Worm (Caenorhabditis elegans) whole organism, mixed stage, embryonic: ENCODE results near the gene T25B9.11.

Source experiments
- M03D4.4 ChIP-seq: sonication (generic microtip); optimal IDR thresholded peaks from 2 replicates; lab custom pipeline; 2017; ENCODE audit warnings: mild to moderate bottlenecking, missing genetic modification characterization, missing compliant biosample characterization
- bed-3 ChIP-seq: fragments of 200-800 bp; sonication (Bioruptor generic); optimal IDR thresholded peaks from 3 replicates; lab custom pipeline; 2018; ENCODE audit warnings: mild to moderate bottlenecking, missing genetic modification characterization, moderate library complexity, missing compliant biosample characterization
- blmp-1 ChIP-seq: fragments of 150-350 bp; optimal IDR thresholded peaks from 2 replicates; lab custom pipeline; 2014; ENCODE audit warnings: missing biosample characterization, missing genetic modification characterization
- ceh-39 ChIP-seq: fragments of 150-350 bp; optimal IDR thresholded peaks from 2 replicates; lab custom pipeline; 2014; ENCODE audit warnings: missing biosample characterization, missing genetic modification characterization
- ceh-43 ChIP-seq: fragments of 200-800 bp; sonication (Bioruptor generic); optimal IDR thresholded peaks from 2 replicates; lab custom pipeline; 2018; ENCODE audit warnings: mild to moderate bottlenecking, missing genetic modification characterization, moderate library complexity, missing compliant biosample characterization
- ceh-83 ChIP-seq: fragments of 200-800 bp; sonication (Bioruptor generic); optimal IDR thresholded peaks from 2 replicates; lab custom pipeline; 2018; ENCODE audit warnings: mild to moderate bottlenecking, missing genetic modification characterization, missing compliant biosample characterization
- ces-1 ChIP-seq: fragments of 150-350 bp; optimal IDR thresholded peaks from 2 replicates; lab custom pipeline; 2014; ENCODE audit warnings: missing biosample characterization, missing genetic modification reagents, missing genetic modification characterization
- drap-1 ChIP-seq: fragments of 200-800 bp; sonication (Bioruptor generic); optimal IDR thresholded peaks from 3 replicates; lab custom pipeline; 2018; ENCODE audit warnings: mild to moderate bottlenecking, missing genetic modification characterization, missing compliant biosample characterization
- elt-1 ChIP-seq: sonication (generic microtip); optimal IDR thresholded peaks from 2 replicates; lab custom pipeline; 2017; ENCODE audit warnings: missing genetic modification characterization, mild to moderate bottlenecking, missing compliant biosample characterization, antibody characterized with exemption, moderate library complexity, borderline replicate concordance; ENCODE audit not compliant: insufficient read depth
- flh-1 ChIP-seq: fragments of 200-800 bp; sonication (Bioruptor generic); optimal IDR thresholded peaks from 2 replicates; lab custom pipeline; 2018; ENCODE audit warnings: mild to moderate bottlenecking, missing genetic modification characterization, moderate library complexity, missing compliant biosample characterization
- ham-2 ChIP-seq: fragments of 200-800 bp; sonication (Bioruptor generic); optimal IDR thresholded peaks from 2 replicates; lab custom pipeline; 2018; ENCODE audit warnings: mild to moderate bottlenecking, missing genetic modification characterization, missing compliant biosample characterization
- hlh-1 ChIP-seq: fragments of 150-350 bp; optimal IDR thresholded peaks from 2 replicates; lab custom pipeline; 2014; ENCODE audit warnings: missing biosample characterization, missing genetic modification reagents, missing genetic modification characterization
- lin-13 ChIP-seq: fragments of 150-350 bp; optimal IDR thresholded peaks from 2 replicates; lab custom pipeline; 2014; ENCODE audit warnings: missing biosample characterization, missing genetic modification characterization
- lin-32 ChIP-seq: fragments of 200-800 bp; sonication (Bioruptor generic); optimal IDR thresholded peaks from 2 replicates; lab custom pipeline; 2018; ENCODE audit warnings: mild to moderate bottlenecking, missing genetic modification characterization, missing compliant biosample characterization
- lsy-2 ChIP-seq: fragments of 150-350 bp; optimal IDR thresholded peaks from 2 replicates; lab custom pipeline; 2014; ENCODE audit warnings: missing biosample characterization, missing genetic modification characterization
- mab-5 ChIP-seq: fragments of 150-350 bp; optimal IDR thresholded peaks from 2 replicates; lab custom pipeline; 2014; ENCODE audit warnings: missing biosample characterization, missing genetic modification characterization
- mls-2 ChIP-seq: sonication (generic microtip); optimal IDR thresholded peaks from 2 replicates; lab custom pipeline; 2016; ENCODE audit warnings: mild to moderate bottlenecking, missing genetic modification characterization, moderate library complexity, missing compliant biosample characterization
- nhr-12 ChIP-seq: fragments of 150-350 bp; optimal IDR thresholded peaks from 2 replicates; lab custom pipeline; 2014; ENCODE audit warnings: missing biosample characterization, missing genetic modification characterization
- nhr-2 ChIP-seq: fragments of 150-350 bp; optimal IDR thresholded peaks from 2 replicates; lab custom pipeline; 2014; ENCODE audit warnings: missing biosample characterization, missing genetic modification characterization
- nhr-237 ChIP-seq: fragments of 150-350 bp; optimal IDR thresholded peaks from 2 replicates; lab custom pipeline; 2014; ENCODE audit warnings: missing biosample characterization, missing genetic modification characterization
- nhr-28 ChIP-seq: fragments of 150-350 bp; optimal IDR thresholded peaks from 2 replicates; lab custom pipeline; 2014; ENCODE audit warnings: missing biosample characterization, missing genetic modification characterization
- nhr-76 ChIP-seq: sonication (generic microtip); optimal IDR thresholded peaks from 2 replicates; lab custom pipeline; 2017; ENCODE audit warnings: missing biosample characterization, missing genetic modification characterization
- pha-4 ChIP-seq: fragments of 150-350 bp; optimal IDR thresholded peaks from 2 replicates; lab custom pipeline; 2018; ENCODE audit warnings: missing biosample characterization, missing genetic modification reagents, missing genetic modification characterization
- sptf-1 ChIP-seq: sonication (generic microtip); optimal IDR thresholded peaks from 2 replicates; lab custom pipeline; 2017; ENCODE audit warnings: mild to moderate bottlenecking, missing genetic modification characterization, moderate library complexity, missing compliant biosample characterization
- tbx-8 ChIP-seq: fragments of 200-800 bp; sonication (Bioruptor generic); optimal IDR thresholded peaks from 2 replicates; lab custom pipeline; 2018; ENCODE audit warnings: mild to moderate bottlenecking, missing genetic modification characterization, moderate library complexity, missing compliant biosample characterization
- unc-120 ChIP-seq: sonication (generic microtip); optimal IDR thresholded peaks from 2 replicates; lab custom pipeline; 2017; ENCODE audit warnings: missing genetic modification characterization, missing compliant biosample characterization; ENCODE audit not compliant: poor library complexity, severe bottlenecking
- unc-62 ChIP-seq: fragments of 150-350 bp; optimal IDR thresholded peaks from 2 replicates; lab custom pipeline; 2014; ENCODE audit warnings: missing biosample characterization, missing genetic modification reagents, missing genetic modification characterization
- ztf-11 ChIP-seq: fragments of 150-350 bp; optimal IDR thresholded peaks from 2 replicates; lab custom pipeline; 2014; ENCODE audit warnings: missing biosample characterization, missing genetic modification characterization

T25B9.11 gene

ce11 chrIV:10784085-10784484 is 19.8 kb downstream of the T25B9.11 start:
- no peak for TF ChIP-seq M03D4.4
- TF ChIP-seq drap-1 (GFP tag; lab: Kevin White, UChicago), result no peak
- TF ChIP-seq ztf-11, result no peak
- TF ChIP-seq flh-1, result no peak
- TF ChIP-seq ces-1 (GFP tag; lab: Kevin White, UChicago), result no peak
- TF ChIP-seq ham-2 (GFP tag; lab: Kevin White, UChicago), result no peak
- TF ChIP-seq lin-13 (tag; lab: Kevin White, UChicago), result no peak
- no peak for TF ChIP-seq hlh-1 (tag; lab: Kevin White, UChicago)
- TF ChIP-seq elt-1 (tag; lab: Kevin White, UChicago), result no peak

- no peak for TF ChIP-seq mls-2 (tag; lab: Kevin White, UChicago)
- TF ChIP-seq drap-1 (GFP tag; lab: Kevin White, UChicago), result no peak
- TF ChIP-seq nhr-28 (tag; lab: Kevin White, UChicago), result no peak
- TF ChIP-seq nhr-2 (tag; lab: Kevin White, UChicago), result no peak
- TF ChIP-seq ceh-83 (GFP tag; lab: Kevin White, UChicago), result no peak
- TF ChIP-seq ham-2 (GFP tag; lab: Kevin White, UChicago), result no peak
- no peak for TF ChIP-seq flh-1
- no peak for TF ChIP-seq ceh-39
These were observed 22.4 kb downstream of the T25B9.11 start, which contains the start of gene srd-7 for ce11 chrIV:10786731-10787130. Gene srd-7, minus strand, starts transcription at chrIV:10786831.

- TF ChIP-seq elt-1 (tag; lab: Kevin White, UChicago) (no peak), blmp-1 (tag; lab: Kevin White, UChicago) (no peak)
These were observed 26.0 kb downstream of the T25B9.11 start, which contains the start of gene pept-2 for ce11 chrIV:10790353-10790752. Gene pept-2, plus strand, starts transcription at chrIV:10790653.

- no peak for TF ChIP-seq hlh-1 (tag; lab: Kevin White, UChicago)
- no peak for TF ChIP-seq unc-120
- no peak for TF ChIP-seq nhr-237
- no peak for TF ChIP-seq lin-32
- TF ChIP-seq, all 35 proteins: peak for 0
These were observed 31.4 kb downstream of the T25B9.11 start for ce11 chrIV:10795678-10796077.

- TF ChIP-seq ceh-43 (GFP tag; lab: Kevin White, UChicago), result no peak
- peak; percentile 57 for TF ChIP-seq elt-1 (tag; lab: Kevin White, UChicago)
These were observed 32.4 kb downstream of the T25B9.11 start for ce11 chrIV:10796707-10797106.

ce11 chrIV:10798604-10799003 is 34.3 kb downstream of the T25B9.11 start:
- TF ChIP-seq elt-1 (tag; lab: Kevin White, UChicago) (no peak), hlh-1 (tag; lab: Kevin White, UChicago) (no peak), pha-4 (no peak), unc-62 (GFP tag; lab: Kevin White, UChicago) (no peak)

- TF ChIP-seq ztf-11, result no peak
- no peak for TF ChIP-seq lsy-2 (tag; lab: Kevin White, UChicago)
- TF ChIP-seq hlh-1 (tag; lab: Kevin White, UChicago), result no peak
- no peak for TF ChIP-seq sptf-1 (tag; lab: Kevin White, UChicago)
- no peak for TF ChIP-seq tbx-8 (GFP tag; lab: Kevin White, UChicago)
- TF ChIP-seq ceh-83 (GFP tag; lab: Kevin White, UChicago), result no peak
- TF ChIP-seq elt-1 (tag; lab: Kevin White, UChicago), result no peak
- TF ChIP-seq nhr-76 (tag; lab: Kevin White, UChicago), result no peak
These were observed 35.0 kb downstream of the T25B9.11 start, which contains the start of gene zipt-2.1 for ce11 chrIV:10799354-10799753. Gene zipt-2.1, plus strand, starts transcription at chrIV:10799654.

ce11 chrIV:10803973-10804372 is 39.7 kb downstream of the T25B9.11 start:
- no peak for TF ChIP-seq nhr-28 (tag; lab: Kevin White, UChicago)
- TF ChIP-seq nhr-12 (tag; lab: Kevin White, UChicago), result no peak
- TF ChIP-seq nhr-76 (tag; lab: Kevin White, UChicago), result no peak
- no peak for TF ChIP-seq ztf-11
- no peak for TF ChIP-seq lin-32
- no peak for TF ChIP-seq sptf-1 (tag; lab: Kevin White, UChicago)
- no peak for TF ChIP-seq bed-3 (GFP tag; lab: Kevin White, UChicago)
- no peak for TF ChIP-seq ceh-83 (GFP tag; lab: Kevin White, UChicago)
- TF ChIP-seq nhr-2 (tag; lab: Kevin White, UChicago), result no peak
- no peak for TF ChIP-seq mab-5 (tag; lab: Kevin White, UChicago)
- no peak for TF ChIP-seq mls-2 (tag; lab: Kevin White, UChicago)
